Fruit fly (Drosophila melanogaster) whole organism, embryonic: ENCODE data around the gene Caper.

Experiments used
- Atf6 ChIP-seq: fragments of 200-800 bp; sonication (Bioruptor generic); IDR thresholded peaks from 2 replicates; pipeline ENCODE4 v1.3.6; 2022; ENCODE audit warnings: missing biosample characterization, missing genetic modification characterization
- Bdp1 ChIP-seq: fragments of 200-800 bp; sonication (Bioruptor generic); optimal IDR thresholded peaks from 3 replicates; lab custom pipeline; 2016; ENCODE audit warnings: missing biosample characterization, missing genetic modification characterization
- Bgb ChIP-seq: fragments of 200-800 bp; sonication (Bioruptor generic); IDR thresholded peaks from 2 replicates; pipeline ENCODE4 v1.3.6; 2022; ENCODE audit warnings: missing biosample characterization, missing genetic modification characterization; ENCODE audit not compliant: partially characterized antibody
- CG10267 ChIP-seq: fragments of 200-800 bp; sonication (Bioruptor generic); optimal IDR thresholded peaks from 2 replicates; lab custom pipeline; 2018; ENCODE audit warnings: missing biosample characterization, mild to moderate bottlenecking, missing genetic modification characterization, moderate library complexity
- CG12659 ChIP-seq: fragments of 200-800 bp; sonication (Bioruptor generic); optimal IDR thresholded peaks from 3 replicates; lab custom pipeline; 2017; ENCODE audit warnings: mild to moderate bottlenecking, missing biosample characterization, missing genetic modification reagents, missing genetic modification characterization
- CG12744 ChIP-seq: fragments of 200-800 bp; sonication (Bioruptor generic); optimal IDR thresholded peaks from 2 replicates; lab custom pipeline; 2016; ENCODE audit warnings: missing biosample characterization, missing genetic modification characterization
- CG12769 ChIP-seq: fragments of 200-800 bp; sonication (Bioruptor generic); optimal IDR thresholded peaks from 2 replicates; lab custom pipeline; 2019; ENCODE audit warnings: missing biosample characterization, mild to moderate bottlenecking, missing genetic modification characterization, moderate library complexity
- CG15073 ChIP-seq: fragments of 200-800 bp; sonication (Bioruptor generic); optimal IDR thresholded peaks from 2 replicates; lab custom pipeline; 2016; ENCODE audit warnings: missing biosample characterization, missing genetic modification characterization
- CG1603 ChIP-seq: fragments of 200-800 bp; sonication (Bioruptor generic); optimal IDR thresholded peaks from 2 replicates; lab custom pipeline; 2019; ENCODE audit warnings: missing biosample characterization, mild to moderate bottlenecking, missing genetic modification characterization, moderate library complexity
- CG17829 ChIP-seq: fragments of 200-800 bp; optimal IDR thresholded peaks from 2 replicates; lab custom pipeline; 2019; ENCODE audit warnings: missing biosample characterization, mild to moderate bottlenecking, missing genetic modification characterization, moderate library complexity
- CG2116 ChIP-seq: fragments of 200-800 bp; sonication (Bioruptor generic); optimal IDR thresholded peaks from 3 replicates; lab custom pipeline; 2018; ENCODE audit warnings: missing biosample characterization, mild to moderate bottlenecking, missing genetic modification characterization
- CG34224 ChIP-seq: fragments of 200-800 bp; sonication (Bioruptor generic); IDR thresholded peaks from 3 replicates; pipeline ENCODE4 v1.3.6; 2022; ENCODE audit warnings: missing biosample characterization, missing genetic modification characterization; ENCODE audit not compliant: partially characterized antibody
- CG3838 ChIP-seq: fragments of 200-800 bp; sonication (Bioruptor generic); optimal IDR thresholded peaks from 3 replicates; lab custom pipeline; 2016; ENCODE audit warnings: missing biosample characterization, missing genetic modification characterization
- CG43689 ChIP-seq: fragments of 200-800 bp; sonication (Bioruptor generic); IDR thresholded peaks from 2 replicates; pipeline ENCODE4 v1.3.6; 2022; ENCODE audit warnings: missing biosample characterization, missing genetic modification characterization
- CG8290 ChIP-seq, 3 experiments: fragments of 200-800 bp; sonication (Bioruptor generic); optimal IDR thresholded peaks; 2 replicates each; lab custom pipeline; 2016 to 2019; ENCODE audit warnings: missing biosample characterization in 3 of 3, missing genetic modification characterization in 3 of 3, mild to moderate bottlenecking in 2 of 3, moderate library complexity in 1 of 3
- CG8924 ChIP-seq: fragments of 200-800 bp; optimal IDR thresholded peaks from 3 replicates; lab custom pipeline; 2019; ENCODE audit warnings: missing biosample characterization, mild to moderate bottlenecking, missing genetic modification characterization, moderate library complexity
- CG9817 ChIP-seq: fragments of 200-800 bp; sonication (Bioruptor generic); optimal IDR thresholded peaks from 2 replicates; lab custom pipeline; 2018; ENCODE audit warnings: missing biosample characterization, mild to moderate bottlenecking, missing genetic modification characterization, moderate library complexity
- Dfd ChIP-seq, 2 experiments: fragments of >200 bp; optimal IDR thresholded peaks; 2 replicates each; lab custom pipeline; 2017; ENCODE audit warnings: missing biosample characterization in 2 of 2, missing genetic modification characterization in 2 of 2
- Ets97D ChIP-seq: fragments of 200-800 bp; sonication (Bioruptor generic); optimal IDR thresholded peaks from 3 replicates; lab custom pipeline; 2016; ENCODE audit warnings: missing biosample characterization, missing genetic modification characterization
- Fer2 ChIP-seq: fragments of 200-800 bp; sonication (Bioruptor generic); optimal IDR thresholded peaks from 2 replicates; lab custom pipeline; 2018; ENCODE audit warnings: missing biosample characterization, mild to moderate bottlenecking, missing genetic modification characterization, moderate library complexity
- HLH4C ChIP-seq: fragments of 200-800 bp; sonication (Bioruptor generic); IDR thresholded peaks from 3 replicates; pipeline ENCODE4 v1.3.6; 2022; ENCODE audit warnings: missing biosample characterization, missing genetic modification characterization; ENCODE audit not compliant: partially characterized antibody
- Hr51 ChIP-seq, 2 experiments: fragments of 200-800 bp; sonication (Bioruptor generic); optimal IDR thresholded peaks; 2 replicates in 1 of 2; 3 replicates in 1 of 2; lab custom pipeline; 2016 to 2018; ENCODE audit warnings: missing biosample characterization in 2 of 2, missing genetic modification characterization in 2 of 2, mild to moderate bottlenecking in 1 of 2, moderate library complexity in 1 of 2
- Hsf ChIP-seq: fragments of 200-800 bp; sonication (Bioruptor generic); optimal IDR thresholded peaks from 3 replicates; lab custom pipeline; 2016; ENCODE audit warnings: missing biosample characterization, missing genetic modification characterization
- Meics ChIP-seq: fragments of 200-800 bp; sonication (Bioruptor generic); optimal IDR thresholded peaks from 2 replicates; lab custom pipeline; 2017; ENCODE audit warnings: missing biosample characterization, mild to moderate bottlenecking, missing genetic modification characterization
- Neu2 ChIP-seq: fragments of 200-800 bp; sonication (Bioruptor generic); optimal IDR thresholded peaks from 3 replicates; lab custom pipeline; 2016; ENCODE audit warnings: missing biosample characterization, missing genetic modification characterization, borderline replicate concordance
- PHDP ChIP-seq: fragments of 200-800 bp; sonication (Bioruptor generic); optimal IDR thresholded peaks from 3 replicates; lab custom pipeline; 2018; ENCODE audit warnings: missing biosample characterization, mild to moderate bottlenecking, missing genetic modification characterization, moderate library complexity
- Pdp1 ChIP-seq, 2 experiments: fragments of 200-800 bp; sonication (Bioruptor generic); optimal IDR thresholded peaks; 3 replicates each; lab custom pipeline; 2016; ENCODE audit warnings: missing biosample characterization in 2 of 2, missing genetic modification characterization in 2 of 2, mild to moderate bottlenecking in 1 of 2, moderate library complexity in 1 of 2
- Sry-δ ChIP-seq: fragments of 200-800 bp; sonication (Bioruptor generic); optimal IDR thresholded peaks from 2 replicates; lab custom pipeline; 2016; ENCODE audit warnings: missing biosample characterization, missing genetic modification characterization
- btn ChIP-seq: fragments of 200-800 bp; sonication (Bioruptor generic); optimal IDR thresholded peaks from 2 replicates; lab custom pipeline; 2016; ENCODE audit warnings: missing biosample characterization, missing genetic modification characterization
- dm ChIP-seq: fragments of 200-800 bp; sonication (Bioruptor generic); optimal IDR thresholded peaks from 3 replicates; lab custom pipeline; 2016; ENCODE audit warnings: missing biosample characterization, missing genetic modification characterization
- dpn ChIP-seq, 2 experiments: fragments of 200-800 bp; sonication (Bioruptor generic); optimal IDR thresholded peaks; 3 replicates each; lab custom pipeline; 2016; ENCODE audit warnings: missing biosample characterization in 2 of 2, missing genetic modification characterization in 2 of 2
- ems ChIP-seq: fragments of 200-800 bp; sonication (Bioruptor generic); optimal IDR thresholded peaks from 3 replicates; lab custom pipeline; 2016; ENCODE audit warnings: missing biosample characterization, missing genetic modification characterization
- gfzf ChIP-seq: fragments of 200-800 bp; sonication (Bioruptor generic); optimal IDR thresholded peaks from 2 replicates; lab custom pipeline; 2016; ENCODE audit warnings: missing biosample characterization, mild to moderate bottlenecking, missing genetic modification characterization, moderate library complexity
- gro ChIP-seq: fragments of 200-800 bp; sonication (Bioruptor generic); optimal IDR thresholded peaks from 2 replicates; lab custom pipeline; 2016; ENCODE audit warnings: missing biosample characterization, missing genetic modification characterization
- her ChIP-seq: fragments of 200-800 bp; sonication (Bioruptor generic); optimal IDR thresholded peaks from 2 replicates; lab custom pipeline; 2016; ENCODE audit warnings: missing biosample characterization, missing genetic modification characterization
- kni ChIP-seq: fragments of 200-800 bp; sonication (Bioruptor generic); optimal IDR thresholded peaks from 3 replicates; lab custom pipeline; 2017; ENCODE audit warnings: mild to moderate bottlenecking, missing biosample characterization, missing genetic modification reagents, missing genetic modification characterization
- lilli ChIP-seq: fragments of 200-800 bp; sonication (Bioruptor generic); optimal IDR thresholded peaks from 3 replicates; lab custom pipeline; 2016; ENCODE audit warnings: missing biosample characterization, missing genetic modification characterization
- mld ChIP-seq: fragments of 200-800 bp; sonication (Bioruptor generic); IDR thresholded peaks from 3 replicates; pipeline ENCODE4 v1.3.6; 2022; ENCODE audit warnings: missing biosample characterization, missing genetic modification characterization; ENCODE audit not compliant: partially characterized antibody
- nerfin-1 ChIP-seq: fragments of 200-800 bp; sonication (Bioruptor generic); optimal IDR thresholded peaks from 3 replicates; lab custom pipeline; 2019; ENCODE audit warnings: missing biosample characterization, mild to moderate bottlenecking, missing genetic modification characterization, moderate library complexity
- nerfin-2 ChIP-seq: fragments of 200-800 bp; sonication (Bioruptor generic); IDR thresholded peaks from 2 replicates; pipeline ENCODE4 v1.3.6; 2022; ENCODE audit warnings: missing biosample characterization, missing genetic modification characterization; ENCODE audit not compliant: partially characterized antibody
- nmo ChIP-seq: fragments of 200-800 bp; sonication (Bioruptor generic); optimal IDR thresholded peaks from 2 replicates; lab custom pipeline; 2018; ENCODE audit warnings: missing biosample characterization, mild to moderate bottlenecking, missing genetic modification characterization, moderate library complexity
- pb ChIP-seq: fragments of 200-800 bp; sonication (Bioruptor generic); optimal IDR thresholded peaks from 3 replicates; lab custom pipeline; 2016; ENCODE audit warnings: missing biosample characterization, missing genetic modification characterization
- sd ChIP-seq: fragments of 200-800 bp; sonication (Bioruptor generic); optimal IDR thresholded peaks from 3 replicates; lab custom pipeline; 2018; ENCODE audit warnings: missing biosample characterization, mild to moderate bottlenecking, missing genetic modification characterization, moderate library complexity
- slbo ChIP-seq: fragments of 200-800 bp; sonication (Bioruptor generic); IDR thresholded peaks from 2 replicates; pipeline ENCODE4 v1.3.6; 2022; ENCODE audit warnings: missing biosample characterization, missing genetic modification characterization
- sna ChIP-seq: fragments of 200-800 bp; sonication (Bioruptor generic); IDR thresholded peaks from 2 replicates; pipeline ENCODE4 v1.3.6; 2022; ENCODE audit warnings: missing biosample characterization, missing genetic modification characterization; ENCODE audit not compliant: partially characterized antibody
- trh ChIP-seq: fragments of 200-800 bp; sonication (Bioruptor generic); optimal IDR thresholded peaks from 2 replicates; lab custom pipeline; 2016; ENCODE audit warnings: missing biosample characterization, missing genetic modification characterization
- wor ChIP-seq: fragments of 200-800 bp; sonication (Bioruptor generic); IDR thresholded peaks from 2 replicates; pipeline ENCODE4 v1.3.6; 2022; ENCODE audit warnings: missing biosample characterization, missing genetic modification characterization
- zen2 ChIP-seq: fragments of 200-800 bp; sonication (Bioruptor generic); IDR thresholded peaks from 3 replicates; pipeline ENCODE4 v1.3.6; 2022; ENCODE audit warnings: missing biosample characterization, missing genetic modification characterization; ENCODE audit not compliant: partially characterized antibody

Caper gene

dm6 chr2L:7037773-7038327, 5.3 kb downstream of the Caper start, which contains the start of gene milt (continued):
- TF ChIP-seq dm (GFP tag; lab: Kevin White, UChicago) (peak; percentile 83), HLH4C (GFP tag; lab: Robert Waterston, UW) (peak; percentile 93), PHDP (tag; lab: Kevin White, UChicago) (no peak), Fer2 (tag; lab: Kevin White, UChicago) (no peak), CG43689 (GFP tag; lab: Robert Waterston, UW) (no peak), CG8290 (GFP tag; optimal IDR thresholded peaks at IDR 0.05; lab: Kevin White, UChicago) (no peak), CG8290 (tag; optimal IDR thresholded peaks at IDR 0.05; lab: Kevin White, UChicago) (peak in 1 of 2 experiments; percentile 54), Sry-δ (peak; percentile 83), lilli (GFP tag; lab: Kevin White, UChicago) (peak; percentile 49), gro (GFP tag; lab: Kevin White, UChicago) (peak; percentile 15), CG12659 (GFP tag; lab: Kevin White, UChicago) (peak; percentile 63), slbo (GFP tag; lab: Robert Waterston, UW) (peak; percentile 34), CG3838 (no peak), sd (tag; lab: Kevin White, UChicago) (peak; percentile 11), gfzf (GFP tag; lab: Kevin White, UChicago) (peak; percentile 21), Dfd (GFP tag; optimal IDR thresholded peaks at IDR 0.05; lab: Kevin White, UChicago) (no peak), btn (GFP tag; lab: Kevin White, UChicago) (no peak), CG34224 (GFP tag; lab: Robert Waterston, UW) (peak; percentile 79), Neu2 (GFP tag; lab: Kevin White, UChicago) (no peak), CG12744 (peak; percentile 2), ems (GFP tag; lab: Kevin White, UChicago) (peak; percentile 53), CG10267 (tag; lab: Kevin White, UChicago) (peak; percentile 66), CG1603 (tag; lab: Kevin White, UChicago) (peak; percentile 65), nerfin-2 (GFP tag; lab: Robert Waterston, UW) (peak; percentile 89), wor (GFP tag; lab: Robert Waterston, UW) (no peak), Hsf (GFP tag; lab: Kevin White, UChicago) (peak; percentile 22), CG15073 (GFP tag; lab: Kevin White, UChicago) (no peak), kni (GFP tag; lab: Kevin White, UChicago) (peak; percentile 24), Ets97D (GFP tag; lab: Kevin White, UChicago) (peak; percentile 52), Hr51 (GFP tag; optimal IDR thresholded peaks at IDR 0.05; lab: Kevin White, UChicago) (no peak), Bdp1 (GFP tag; lab: Kevin White, UChicago) (no peak), sna (GFP tag; lab: Robert Waterston, UW) (peak; percentile 76), Pdp1 (GFP tag; optimal IDR thresholded peaks at IDR 0.05; lab: Kevin White, UChicago) (no peak), nerfin-1 (tag; lab: Kevin White, UChicago) (peak; percentile 31), CG17829 (tag; lab: Kevin White, UChicago) (peak; percentile 1), CG2116 (peak; percentile 94), Bgb (GFP tag; lab: Robert Waterston, UW) (peak; percentile 88), pb (GFP tag; lab: Kevin White, UChicago) (no peak), CG12769 (tag; lab: Kevin White, UChicago) (no peak), Atf6 (GFP tag; lab: Robert Waterston, UW) (no peak), Meics (no peak), her (GFP tag; lab: Kevin White, UChicago) (peak; percentile 5), zen2 (GFP tag; lab: Robert Waterston, UW) (peak; percentile 71; the same call in 2 of the 3 replicates), trh (GFP tag; lab: Kevin White, UChicago) (no peak), dpn (GFP tag; optimal IDR thresholded peaks at IDR 0.05; lab: Kevin White, UChicago) (peak; percentile 15 to 24), nmo (GFP tag; lab: Kevin White, UChicago) (peak; percentile 47), CG9817 (tag; lab: Kevin White, UChicago) (no peak), CG8924 (tag; lab: Kevin White, UChicago) (peak; percentile 79), mld (peak; percentile 88)
